Worm (Caenorhabditis elegans): ENCODE data around the gene K08B4.7.

K08B4.7 gene

ce11 chrIV:6053436-6053835, 38.8 kb downstream of the K08B4.7 start:
- TF ChIP-seq nhr-6 (tag; optimal IDR thresholded peaks at IDR 0.05) (no peak), nhr-25 (tag; optimal IDR thresholded peaks at IDR 0.05) (no peak), ZK546.5 (tag; optimal IDR thresholded peaks at IDR 0.05) (no peak), lsy-2 (tag; optimal IDR thresholded peaks at IDR 0.05) (peak in 1 of 2 experiments; percentile 22), ztf-1 (GFP tag; conservative IDR thresholded peaks at IDR 0.05) (no peak), sma-3 (GFP tag; optimal IDR thresholded peaks at IDR 0.05) (no peak), unc-62 (GFP tag; optimal IDR thresholded peaks at IDR 0.05) (no peak), mbf-1 (tag; optimal IDR thresholded peaks at IDR 0.05) (no peak), blmp-1 (tag; optimal IDR thresholded peaks at IDR 0.05; ENCODE audit: insufficient read depth) (no peak), nhr-77 (tag; optimal IDR thresholded peaks at IDR 0.05) (no peak), ceh-82 (tag; optimal IDR thresholded peaks at IDR 0.05) (no peak), mab-5 (tag; optimal IDR thresholded peaks at IDR 0.05) (no peak), peb-1 (tag; optimal IDR thresholded peaks at IDR 0.05) (no peak), nhr-129 (tag; optimal IDR thresholded peaks at IDR 0.05) (peak; percentile 15), lin-11 (tag; optimal IDR thresholded peaks at IDR 0.05) (no peak), zag-1 (tag; optimal IDR thresholded peaks at IDR 0.05) (no peak), elt-3 (tag; optimal IDR thresholded peaks at IDR 0.05) (no peak), crh-2 (tag; optimal IDR thresholded peaks at IDR 0.05) (peak; percentile 11), R02D3.7 (tag; optimal IDR thresholded peaks at IDR 0.05) (no peak), nhr-21 (tag; optimal IDR thresholded peaks at IDR 0.05) (no peak), nhr-23 (tag; optimal IDR thresholded peaks at IDR 0.05) (no peak), F13H6.1 (tag; optimal IDR thresholded peaks at IDR 0.05) (peak; percentile 4), C34F6.9 (tag; optimal IDR thresholded peaks at IDR 0.05) (peak; percentile 31), lin-39 (tag; optimal IDR thresholded peaks at IDR 0.05) (no peak), alr-1 (tag; optimal IDR thresholded peaks at IDR 0.05) (no peak), elt-1 (tag; optimal IDR thresholded peaks at IDR 0.05) (no peak), unc-55 (GFP tag; optimal IDR thresholded peaks at IDR 0.05) (peak; percentile 40), aly-2 (tag; optimal IDR thresholded peaks at IDR 0.05) (no peak), sem-4 (tag; optimal IDR thresholded peaks at IDR 0.05) (no peak), ztf-11 (tag; optimal IDR thresholded peaks at IDR 0.05) (no peak), mdl-1 (tag; optimal IDR thresholded peaks at IDR 0.05) (no peak), sma-9 (GFP tag; optimal IDR thresholded peaks at IDR 0.05) (peak; percentile 39), sma-9 (tag; optimal IDR thresholded peaks at IDR 0.05) (no peak), nhr-10 (tag; optimal IDR thresholded peaks at IDR 0.05) (no peak), fos-1 (tag; optimal IDR thresholded peaks at IDR 0.05) (no peak), nhr-11 (tag; optimal IDR thresholded peaks at IDR 0.05) (no peak), unc-39 (tag; optimal IDR thresholded peaks at IDR 0.05) (no peak), nhr-12 (tag; optimal IDR thresholded peaks at IDR 0.05) (no peak), egl-27 (tag; optimal IDR thresholded peaks at IDR 0.05) (no peak), snpc-4 (tag; optimal IDR thresholded peaks at IDR 0.05) (no peak), ztf-4 (tag; optimal IDR thresholded peaks at IDR 0.05) (no peak), dmd-4 (tag; optimal IDR thresholded peaks at IDR 0.05) (no peak), ama-1 (optimal IDR thresholded peaks at IDR 0.05) (no peak)

ce11 chrIV:6051884-6052283, 40.3 kb downstream of the K08B4.7 start:
- TF ChIP-seq lsy-2 (tag; optimal IDR thresholded peaks at IDR 0.05) (no peak), crh-2 (tag; optimal IDR thresholded peaks at IDR 0.05) (peak; percentile 2)

ce11 chrIV:6049062-6049461, 43.2 kb downstream of the K08B4.7 start:
- TF ChIP-seq elt-1 (tag; optimal IDR thresholded peaks at IDR 0.05) (no peak), nhr-10 (tag; optimal IDR thresholded peaks at IDR 0.05) (no peak), elt-3 (tag; optimal IDR thresholded peaks at IDR 0.05) (no peak), alr-1 (tag; optimal IDR thresholded peaks at IDR 0.05) (no peak), fos-1 (tag; optimal IDR thresholded peaks at IDR 0.05) (peak; percentile 24)

Measured in whole organism, L2 larva.